Fruit fly (Drosophila melanogaster) Kc167 (cell line): ENCODE results near the gene Ubqn.

Source experiments
- Myc ChIP-seq: fragments of >200 bp; optimal IDR thresholded peaks from 2 replicates; lab custom pipeline; 2017; ENCODE audit warnings: missing external identifiers
- Sin3A ChIP-seq: fragments of >200 bp; optimal IDR thresholded peaks from 2 replicates; lab custom pipeline; 2018; ENCODE audit warnings: missing external identifiers
- h ChIP-seq: fragments of >200 bp; optimal IDR thresholded peaks from 3 replicates; lab custom pipeline; 2018; ENCODE audit warnings: missing external identifiers
- insv ChIP-seq: fragments of >200 bp; optimal IDR thresholded peaks from 3 replicates; lab custom pipeline; 2018; ENCODE audit warnings: missing external identifiers
- psq ChIP-seq: fragments of >200 bp; optimal IDR thresholded peaks from 2 replicates; lab custom pipeline; 2017; ENCODE audit warnings: missing external identifiers
- ttk ChIP-seq: sonication (Bioruptor generic); optimal IDR thresholded peaks from 2 replicates; lab custom pipeline; 2017; ENCODE audit warnings: missing external identifiers

Ubqn gene

dm6 chrX:19683040-19683875 is at the start of gene Ubqn, which contains the start of gene dome:
Gene Ubqn, plus strand, starts transcription at chrX:19683808.
Gene dome, minus strand, starts transcription at chrX:19683518.
- TF ChIP-seq Myc (lab: Kevin White, UChicago) (no peak), ttk (lab: Kevin White, UChicago) (no peak), psq (lab: Kevin White, UChicago) (no peak), Sin3A (lab: Kevin White, UChicago) (no peak), insv (lab: Kevin White, UChicago) (no peak), h (lab: Kevin White, UChicago) (no peak)

- TF ChIP-seq Sin3A (lab: Kevin White, UChicago) (no peak), ttk (lab: Kevin White, UChicago) (no peak), h (lab: Kevin White, UChicago) (no peak), Myc (lab: Kevin White, UChicago) (no peak), psq (lab: Kevin White, UChicago) (no peak), insv (lab: Kevin White, UChicago) (no peak)
Measured at dm6 chrX:19637002-19637420, 46.6 kb upstream of the Ubqn start.

- TF ChIP-seq ttk (lab: Kevin White, UChicago) (no peak), h (lab: Kevin White, UChicago) (no peak), Myc (lab: Kevin White, UChicago) (no peak), psq (lab: Kevin White, UChicago) (no peak), Sin3A (lab: Kevin White, UChicago) (no peak), insv (lab: Kevin White, UChicago) (no peak)
Measured at dm6 chrX:19637434-19638327, 45.9 kb upstream of the Ubqn start.

dm6 chrX:19638328-19638940 is 45.2 kb upstream of the Ubqn start, which contains the start of gene Rcd-1:
Gene Rcd-1, plus strand, starts transcription at chrX:19638767.
- TF ChIP-seq Sin3A (lab: Kevin White, UChicago) (no peak), insv (lab: Kevin White, UChicago) (no peak), Myc (lab: Kevin White, UChicago) (no peak), ttk (lab: Kevin White, UChicago) (no peak), h (lab: Kevin White, UChicago) (no peak), psq (lab: Kevin White, UChicago) (no peak)

- TF ChIP-seq h (lab: Kevin White, UChicago) = no peak
- TF ChIP-seq psq (lab: Kevin White, UChicago) = no peak
- TF ChIP-seq ttk (lab: Kevin White, UChicago) = no peak
- no peak for TF ChIP-seq Myc (lab: Kevin White, UChicago)
- no peak for TF ChIP-seq Sin3A (lab: Kevin White, UChicago)
- TF ChIP-seq insv (lab: Kevin White, UChicago) = no peak
Measured at dm6 chrX:19640707-19641248, 42.8 kb upstream of the Ubqn start.

dm6 chrX:19642819-19643504 is 40.6 kb upstream of the Ubqn start, which contains the start of the genes CG12237 and Sec61gamma:
Gene CG12237, minus strand, starts transcription at chrX:19642869.
Gene Sec61gamma, plus strand, starts transcription at chrX:19643327.
- TF ChIP-seq Sin3A (lab: Kevin White, UChicago) (no peak), ttk (lab: Kevin White, UChicago) (no peak), insv (lab: Kevin White, UChicago) (no peak), h (lab: Kevin White, UChicago) (no peak), psq (lab: Kevin White, UChicago) (no peak), Myc (lab: Kevin White, UChicago) (no peak)

dm6 chrX:19645873-19646541 is 37.6 kb upstream of the Ubqn start, which contains the start of gene Arp10:
Gene Arp10, minus strand, starts transcription at chrX:19646176.
- TF ChIP-seq h (lab: Kevin White, UChicago) (no peak), psq (lab: Kevin White, UChicago) (no peak), ttk (lab: Kevin White, UChicago) (no peak), Sin3A (lab: Kevin White, UChicago) (no peak), Myc (lab: Kevin White, UChicago) (no peak), insv (lab: Kevin White, UChicago) (no peak)

dm6 chrX:19651757-19652419 is 31.7 kb upstream of the Ubqn start, which contains the start of the genes Ranbp21 and Elys:
Gene Ranbp21, minus strand, starts transcription at chrX:19652269.
Gene Elys, plus strand, starts transcription at chrX:19652305.
- TF ChIP-seq insv (lab: Kevin White, UChicago) = no peak
- TF ChIP-seq ttk (lab: Kevin White, UChicago) = no peak
- TF ChIP-seq h (lab: Kevin White, UChicago) = no peak
- TF ChIP-seq psq (lab: Kevin White, UChicago) = no peak
- no peak for TF ChIP-seq Myc (lab: Kevin White, UChicago)
- no peak for TF ChIP-seq Sin3A (lab: Kevin White, UChicago)
